Worm (Caenorhabditis elegans): Measurements from ENCODE around the gene B0507.3.

DNA sequence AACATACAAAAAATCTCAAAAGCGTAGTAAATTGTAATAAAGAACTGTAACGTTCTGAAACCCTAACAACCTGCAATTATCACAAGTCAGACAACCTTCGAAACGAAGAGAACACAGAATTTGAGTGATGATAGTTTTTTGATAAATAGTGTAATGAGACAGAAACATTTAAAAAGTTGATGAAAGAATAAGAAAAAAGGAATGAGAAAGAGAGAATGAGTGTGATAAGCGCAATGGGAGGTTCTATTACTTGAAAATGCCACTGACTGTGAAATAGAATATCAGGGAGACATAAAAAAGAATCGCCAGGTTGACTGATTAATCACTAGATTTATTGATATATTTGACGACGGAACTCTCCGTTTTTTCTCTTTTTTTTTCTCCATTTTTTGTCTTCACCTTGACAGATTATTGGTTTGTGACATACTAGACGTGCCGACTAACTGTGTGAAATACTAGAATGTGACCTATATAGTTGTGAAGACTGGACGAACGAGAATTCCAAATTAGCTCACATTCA is 30.6 kb downstream of the B0507.3 start:
- TF ChIP-seq nhr-10 (tag; optimal IDR thresholded peaks at IDR 0.05) (no peak), fos-1 (tag; optimal IDR thresholded peaks at IDR 0.05) (no peak), nhr-28 (tag; optimal IDR thresholded peaks at IDR 0.05) (peak; percentile 66), saeg-2 (GFP tag; IDR thresholded peaks at IDR 0.05) (no peak), madf-5 (GFP tag; IDR thresholded peaks at IDR 0.05) (no peak), egl-27 (tag; optimal IDR thresholded peaks at IDR 0.05) (no peak), lsy-2 (tag; optimal IDR thresholded peaks at IDR 0.05) (no peak), daf-19 (GFP tag; conservative IDR thresholded peaks at IDR 0.05) (no peak), hlh-11 (tag; optimal IDR thresholded peaks at IDR 0.05) (no peak), lir-3 (tag; optimal IDR thresholded peaks at IDR 0.05) (no peak), gei-8 (GFP tag; optimal IDR thresholded peaks at IDR 0.05) (no peak), unc-130 (GFP tag; optimal IDR thresholded peaks at IDR 0.05) (no peak)
